Worm (Caenorhabditis elegans): Measurements from ENCODE around the gene tebp-2.

The tebp-2 gene

DNA sequence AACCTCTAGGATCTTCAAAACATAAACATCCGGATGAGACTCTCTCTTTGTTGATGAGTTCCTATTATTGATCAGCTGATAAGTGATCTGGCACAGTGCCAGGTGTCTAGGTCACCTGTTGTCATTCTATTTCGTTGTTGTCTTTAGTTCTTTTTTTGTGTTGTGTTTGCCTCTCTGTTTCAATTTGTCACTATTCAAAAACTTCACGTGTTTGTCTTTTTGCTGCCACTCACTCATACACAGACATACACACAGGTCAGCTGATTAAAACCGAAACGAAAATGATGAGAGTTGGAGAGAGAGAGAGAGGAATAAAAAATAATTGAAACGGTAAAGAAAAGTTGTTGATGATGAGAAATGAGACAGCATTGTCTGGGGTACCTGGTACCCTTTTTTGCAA is 49.7 kb downstream of the tebp-2 start:
- no peak for TF ChIP-seq ceh-62 (tag; optimal IDR thresholded peaks at IDR 0.05)
- peak; percentile 61 for TF ChIP-seq nhr-76 (tag; optimal IDR thresholded peaks at IDR 0.05)
- peak; percentile 75 for TF ChIP-seq pqm-1 (tag; optimal IDR thresholded peaks at IDR 0.05)
- peak; percentile 98 for TF ChIP-seq hlh-11 (tag; optimal IDR thresholded peaks at IDR 0.05)
- no peak for TF ChIP-seq lin-38 (GFP tag; IDR thresholded peaks at IDR 0.05)
- TF ChIP-seq vab-7 (GFP tag; IDR thresholded peaks at IDR 0.05): no peak
- TF ChIP-seq lin-13 (GFP tag; optimal IDR thresholded peaks at IDR 0.05): peak; percentile 48
- TF ChIP-seq hif-1 (tag; optimal IDR thresholded peaks at IDR 0.05): peak; percentile 44 to 69
- TF ChIP-seq ceh-28 (tag; optimal IDR thresholded peaks at IDR 0.05): no peak
- TF ChIP-seq dmd-6 (GFP tag; IDR thresholded peaks at IDR 0.05): peak; percentile 99
- peak; percentile 58 for TF ChIP-seq nhr-25 (tag; optimal IDR thresholded peaks at IDR 0.05; ENCODE audit: borderline replicate concordance, insufficient read depth)
- no peak; the same call in 1 of the 2 replicates for TF ChIP-seq pha-4 (GFP tag; IDR thresholded peaks at IDR 0.05)
- TF ChIP-seq pha-4 (tag; optimal IDR thresholded peaks at IDR 0.05): peak; percentile 76
- TF ChIP-seq arid-1 (GFP tag; conservative IDR thresholded peaks at IDR 0.05): 0 out of 2 replicates have a peak, but pooled peaks have one; percentile 38
- no peak for TF ChIP-seq Y5F2A.4 (GFP tag; optimal IDR thresholded peaks at IDR 0.05)
- peak; percentile 48 for TF ChIP-seq mes-2 (tag; optimal IDR thresholded peaks at IDR 0.05; ENCODE audit: poor library complexity, severe bottlenecking)
- TF ChIP-seq dmd-9 (GFP tag; IDR thresholded peaks at IDR 0.05): no peak
- no peak for TF ChIP-seq fos-1 (tag; optimal IDR thresholded peaks at IDR 0.05)
- TF ChIP-seq dve-1 (tag; optimal IDR thresholded peaks at IDR 0.05; ENCODE audit: insufficient read depth): peak; percentile 99
- TF ChIP-seq F44E2.7 (GFP tag; IDR thresholded peaks at IDR 0.05): no peak
- TF ChIP-seq fkh-10 (GFP tag; optimal IDR thresholded peaks at IDR 0.05): no peak
- TF ChIP-seq lim-7 (GFP tag; IDR thresholded peaks at IDR 0.05): no peak
- no peak for TF ChIP-seq ZK546.5 (tag; optimal IDR thresholded peaks at IDR 0.05)
- no peak for TF ChIP-seq dpl-1 (GFP tag; optimal IDR thresholded peaks at IDR 0.05)
- TF ChIP-seq lsy-2 (tag; optimal IDR thresholded peaks at IDR 0.05): peak in 1 of 2 experiments; percentile 84
- TF ChIP-seq daf-16 (GFP tag; optimal IDR thresholded peaks at IDR 0.05): peak; percentile 92 to 95
- peak; percentile 99 for TF ChIP-seq daf-16 (tag; optimal IDR thresholded peaks at IDR 0.05)
- peak; percentile 91 for TF ChIP-seq tra-1 (GFP tag; IDR thresholded peaks at IDR 0.05)
- TF ChIP-seq Y105C5A.15 (GFP tag; IDR thresholded peaks at IDR 0.05): no peak
- no peak for TF ChIP-seq ztf-7 (tag; optimal IDR thresholded peaks at IDR 0.05)
- TF ChIP-seq ceh-20 (GFP tag; IDR thresholded peaks at IDR 0.05): peak; percentile 69; the same call in 1 of the 2 replicates
- TF ChIP-seq egl-27 (tag; optimal IDR thresholded peaks at IDR 0.05): no peak
- no peak for TF ChIP-seq ctbp-1 (GFP tag; IDR thresholded peaks at IDR 0.05)
- no peak for TF ChIP-seq madf-5 (GFP tag; IDR thresholded peaks at IDR 0.05)
- no peak for TF ChIP-seq snpc-1.2 (GFP tag; IDR thresholded peaks at IDR 0.05)
- TF ChIP-seq nhr-6 (tag; optimal IDR thresholded peaks at IDR 0.05): peak; percentile 37
- no peak for TF ChIP-seq duxl-1 (tag; optimal IDR thresholded peaks at IDR 0.05; ENCODE audit: poor library complexity)
- TF ChIP-seq gei-8 (GFP tag; optimal IDR thresholded peaks at IDR 0.05): peak; percentile 87
- TF ChIP-seq aha-1 (tag): peak; percentile 51
- 0 out of 2 replicates have a peak, but pooled peaks have one; percentile 46 for TF ChIP-seq T26A8.4 (GFP tag; IDR thresholded peaks at IDR 0.05)
- TF ChIP-seq ZK337.2 (GFP tag; IDR thresholded peaks at IDR 0.05): no peak
- TF ChIP-seq snpc-4 (tag; optimal IDR thresholded peaks at IDR 0.05): peak; percentile 5
- TF ChIP-seq R02D3.7 (tag; optimal IDR thresholded peaks at IDR 0.05): no peak
- TF ChIP-seq saeg-2 (GFP tag; IDR thresholded peaks at IDR 0.05): peak; percentile 69; the same call in 1 of the 2 replicates
- no peak for TF ChIP-seq lin-29 (GFP tag; IDR thresholded peaks at IDR 0.05)
- TF ChIP-seq ztf-11 (tag; optimal IDR thresholded peaks at IDR 0.05): no peak
- no peak for TF ChIP-seq skn-1 (tag; optimal IDR thresholded peaks at IDR 0.05)
- no peak for TF ChIP-seq lin-15B (tag; optimal IDR thresholded peaks at IDR 0.05)
- TF ChIP-seq ceh-44 (GFP tag; IDR thresholded peaks at IDR 0.05): no peak
- peak; percentile 75 for TF ChIP-seq T20F7.1 (GFP tag; optimal IDR thresholded peaks at IDR 0.05)
- TF ChIP-seq rbr-2 (tag; optimal IDR thresholded peaks at IDR 0.05): no peak
- peak; percentile 87 for TF ChIP-seq mxl-3 (GFP tag; optimal IDR thresholded peaks at IDR 0.05)
